Worm (Caenorhabditis elegans) whole organism, late embryonic: ENCODE results near the gene F14F7.5.

Experiments
- C08G9.2 ChIP-seq: sonication (generic microtip); optimal IDR thresholded peaks from 2 replicates; lab custom pipeline; 2016; ENCODE audit warnings: mild to moderate bottlenecking, missing genetic modification characterization, moderate library complexity, missing compliant biosample characterization
- C38D4.7 ChIP-seq: fragments of 200-800 bp; sonication (Bioruptor generic); optimal IDR thresholded peaks from 2 replicates; lab custom pipeline; 2018; ENCODE audit warnings: mild to moderate bottlenecking, missing genetic modification characterization, moderate library complexity, missing compliant biosample characterization
- K09A11.1 ChIP-seq: sonication (generic microtip); optimal IDR thresholded peaks from 2 replicates; lab custom pipeline; 2017; ENCODE audit warnings: antibody characterized with exemption, mild to moderate bottlenecking, missing genetic modification characterization, missing compliant biosample characterization; ENCODE audit not compliant: insufficient read depth
- ceh-18 ChIP-seq: sonication (generic microtip); optimal IDR thresholded peaks from 2 replicates; lab custom pipeline; 2016; ENCODE audit warnings: missing genetic modification characterization, missing compliant biosample characterization
- ceh-19 ChIP-seq: fragments of 200-800 bp; sonication (Bioruptor generic); optimal IDR thresholded peaks from 2 replicates; lab custom pipeline; 2018; ENCODE audit warnings: mild to moderate bottlenecking, missing genetic modification characterization, missing compliant biosample characterization
- ceh-2 ChIP-seq: sonication (generic microtip); optimal IDR thresholded peaks from 2 replicates; lab custom pipeline; 2016; ENCODE audit warnings: missing genotype, missing genetic modification characterization, missing compliant biosample characterization
- ceh-22 ChIP-seq: sonication (generic microtip); optimal IDR thresholded peaks from 2 replicates; lab custom pipeline; 2017; ENCODE audit warnings: missing biosample characterization, missing genetic modification characterization
- ceh-24 ChIP-seq: sonication (generic microtip); optimal IDR thresholded peaks from 2 replicates; lab custom pipeline; 2016; ENCODE audit warnings: mild to moderate bottlenecking, missing genetic modification characterization, missing compliant biosample characterization
- ceh-31 ChIP-seq: sonication (generic microtip); optimal IDR thresholded peaks from 2 replicates; lab custom pipeline; 2016; ENCODE audit warnings: missing genetic modification characterization, missing compliant biosample characterization
- ceh-6 ChIP-seq: fragments of 200-800 bp; sonication (Bioruptor generic); optimal IDR thresholded peaks from 2 replicates; lab custom pipeline; 2018; ENCODE audit warnings: mild to moderate bottlenecking, missing genetic modification characterization, missing compliant biosample characterization
- ceh-9 ChIP-seq: sonication (generic microtip); optimal IDR thresholded peaks from 2 replicates; lab custom pipeline; 2016; ENCODE audit warnings: mild to moderate bottlenecking, missing genetic modification characterization, inconsistent platforms, missing compliant biosample characterization
- dmd-4 ChIP-seq: sonication (generic microtip); optimal IDR thresholded peaks from 2 replicates; lab custom pipeline; 2016; ENCODE audit warnings: borderline replicate concordance, missing genetic modification characterization, missing compliant biosample characterization
- dve-1 ChIP-seq: sonication (generic microtip); optimal IDR thresholded peaks from 2 replicates; lab custom pipeline; 2017; ENCODE audit warnings: antibody characterized with exemption, mild to moderate bottlenecking, missing genetic modification characterization, missing compliant biosample characterization
- ets-4 ChIP-seq: sonication (generic microtip); optimal IDR thresholded peaks from 2 replicates; lab custom pipeline; 2016; ENCODE audit warnings: missing genetic modification characterization, missing compliant biosample characterization
- eyg-1 ChIP-seq: sonication (generic microtip); optimal IDR thresholded peaks from 2 replicates; lab custom pipeline; 2016; ENCODE audit warnings: missing genotype, missing genetic modification characterization, missing compliant biosample characterization
- fkh-10 ChIP-seq: fragments of 150-350 bp; optimal IDR thresholded peaks from 2 replicates; lab custom pipeline; 2014; ENCODE audit warnings: missing biosample characterization, missing genetic modification reagents, missing genetic modification characterization
- gmeb-2 ChIP-seq: sonication (generic microtip); optimal IDR thresholded peaks from 2 replicates; lab custom pipeline; 2016; ENCODE audit warnings: missing genetic modification characterization, inconsistent platforms, missing compliant biosample characterization
- hlh-13 ChIP-seq: fragments of 200-800 bp; sonication (Bioruptor generic); optimal IDR thresholded peaks from 2 replicates; lab custom pipeline; 2018; ENCODE audit warnings: mild to moderate bottlenecking, missing genetic modification characterization, missing compliant biosample characterization
- hlh-6 ChIP-seq: sonication (generic microtip); optimal IDR thresholded peaks from 2 replicates; lab custom pipeline; 2016; ENCODE audit warnings: missing genotype, missing genetic modification characterization, missing compliant biosample characterization
- hlh-8 ChIP-seq: sonication (generic microtip); optimal IDR thresholded peaks from 2 replicates; lab custom pipeline; 2016; ENCODE audit warnings: missing genotype, missing genetic modification characterization, missing compliant biosample characterization
- lin-11 ChIP-seq: fragments of 200-800 bp; sonication (Bioruptor generic); optimal IDR thresholded peaks from 2 replicates; lab custom pipeline; 2018; ENCODE audit warnings: mild to moderate bottlenecking, missing genetic modification characterization, missing compliant biosample characterization
- madf-2 ChIP-seq: sonication (generic microtip); optimal IDR thresholded peaks from 2 replicates; lab custom pipeline; 2017; ENCODE audit warnings: missing genetic modification characterization, missing compliant biosample characterization
- mec-3 ChIP-seq: sonication (generic microtip); optimal IDR thresholded peaks from 2 replicates; lab custom pipeline; 2016; ENCODE audit warnings: borderline replicate concordance, missing genetic modification characterization, missing compliant biosample characterization
- nhr-11 ChIP-seq: fragments of 150-350 bp; optimal IDR thresholded peaks from 2 replicates; lab custom pipeline; 2014; ENCODE audit warnings: missing biosample characterization, missing genetic modification characterization
- nhr-232 ChIP-seq: sonication (generic microtip); optimal IDR thresholded peaks from 2 replicates; lab custom pipeline; 2016; ENCODE audit warnings: missing genetic modification characterization, missing compliant biosample characterization
- npax-4 ChIP-seq: sonication (generic microtip); optimal IDR thresholded peaks from 2 replicates; lab custom pipeline; 2016; ENCODE audit warnings: missing genetic modification characterization, missing compliant biosample characterization
- pat-9 ChIP-seq: fragments of 200-800 bp; sonication (Bioruptor generic); optimal IDR thresholded peaks from 2 replicates; lab custom pipeline; 2018; ENCODE audit warnings: mild to moderate bottlenecking, missing genetic modification characterization, moderate library complexity, missing compliant biosample characterization
- pha-2 ChIP-seq: sonication (generic microtip); optimal IDR thresholded peaks from 2 replicates; lab custom pipeline; 2017; ENCODE audit warnings: mild to moderate bottlenecking, missing genetic modification characterization, missing compliant biosample characterization
- ref-2 ChIP-seq: sonication (generic microtip); optimal IDR thresholded peaks from 2 replicates; lab custom pipeline; 2016; ENCODE audit warnings: missing genetic modification characterization, missing compliant biosample characterization
- sdc-2 ChIP-seq: sonication (generic microtip); optimal IDR thresholded peaks from 2 replicates; lab custom pipeline; 2016; ENCODE audit warnings: missing genotype, missing genetic modification characterization, missing compliant biosample characterization
- sox-2 ChIP-seq: fragments of 200-800 bp; sonication (Bioruptor generic); IDR thresholded peaks from 2 replicates; pipeline ENCODE4 v1.3.6; 2022; ENCODE audit warnings: missing genetic modification reagents, missing genetic modification characterization, missing compliant biosample characterization
- sox-4 ChIP-seq: sonication (generic microtip); optimal IDR thresholded peaks from 2 replicates; lab custom pipeline; 2017; ENCODE audit warnings: mild to moderate bottlenecking, missing genetic modification characterization, inconsistent platforms, missing compliant biosample characterization
- syd-9 ChIP-seq: sonication (generic microtip); optimal IDR thresholded peaks from 2 replicates; lab custom pipeline; 2016; ENCODE audit warnings: mild to moderate bottlenecking, missing genetic modification characterization, moderate library complexity, missing compliant biosample characterization
- tbx-2 ChIP-seq: sonication (generic microtip); optimal IDR thresholded peaks from 2 replicates; lab custom pipeline; 2016; ENCODE audit warnings: missing genetic modification characterization, missing compliant biosample characterization
- ttx-3 ChIP-seq: sonication (generic microtip); optimal IDR thresholded peaks from 2 replicates; lab custom pipeline; 2016; ENCODE audit warnings: missing genetic modification reagents, missing genetic modification characterization, missing compliant biosample characterization
- unc-55 ChIP-seq: sonication (generic microtip); optimal IDR thresholded peaks from 2 replicates; lab custom pipeline; 2017; ENCODE audit warnings: missing biosample characterization, missing genetic modification reagents, missing genetic modification characterization
- unc-86 ChIP-seq: sonication (generic microtip); optimal IDR thresholded peaks from 2 replicates; lab custom pipeline; 2016; ENCODE audit warnings: missing genetic modification characterization, missing compliant biosample characterization
- zip-5 ChIP-seq: sonication (generic microtip); optimal IDR thresholded peaks from 2 replicates; lab custom pipeline; 2016; ENCODE audit warnings: missing genetic modification characterization, missing compliant biosample characterization
- ztf-16 ChIP-seq: sonication (generic microtip); optimal IDR thresholded peaks from 2 replicates; lab custom pipeline; 2017; ENCODE audit warnings: missing genetic modification characterization, missing compliant biosample characterization

F14F7.5 gene

ce11 chrIII:13039739-13040138 is 7.9 kb downstream of the F14F7.5 start, which contains the start of gene F54F12.2:
F54F12.2 (plus strand) TSS chrIII:13040039.
- TF ChIP-seq unc-55: no peak
- TF ChIP-seq nhr-232 (tag; lab: Kevin White, UChicago): no peak
- TF ChIP-seq pat-9 (tag; lab: Kevin White, UChicago): no peak
- no peak for TF ChIP-seq ttx-3
- TF ChIP-seq npax-4: no peak
- no peak for TF ChIP-seq unc-86 (tag; lab: Kevin White, UChicago)
- no peak for TF ChIP-seq dmd-4 (tag; lab: Kevin White, UChicago)
- TF ChIP-seq C38D4.7 (GFP tag; lab: Kevin White, UChicago): no peak
- no peak for TF ChIP-seq ref-2 (tag; lab: Kevin White, UChicago)
- no peak for TF ChIP-seq ceh-22
- TF ChIP-seq zip-5 (tag; lab: Kevin White, UChicago): no peak
- TF ChIP-seq ceh-19 (GFP tag; lab: Kevin White, UChicago): no peak
- TF ChIP-seq ceh-6: no peak
- no peak for TF ChIP-seq hlh-8 (tag; lab: Kevin White, UChicago)

ce11 chrIII:13049956-13050355 is 18.2 kb downstream of the F14F7.5 start:
- no peak for TF ChIP-seq ttx-3
- TF ChIP-seq pha-2 (tag; lab: Kevin White, UChicago): no peak
- no peak for TF ChIP-seq C08G9.2
- no peak for TF ChIP-seq ref-2 (tag; lab: Kevin White, UChicago)
- no peak for TF ChIP-seq ceh-18 (tag; lab: Kevin White, UChicago)
- TF ChIP-seq ceh-9 (tag; lab: Kevin White, UChicago): no peak
- TF ChIP-seq sox-2 (GFP tag; lab: Robert Waterston, UW): no peak
- no peak for TF ChIP-seq K09A11.1 (tag; lab: Kevin White, UChicago)
- no peak for TF ChIP-seq unc-55
- no peak for TF ChIP-seq madf-2
- no peak for TF ChIP-seq npax-4
- no peak for TF ChIP-seq gmeb-2 (tag; lab: Kevin White, UChicago)
- no peak for TF ChIP-seq lin-11 (tag; lab: Kevin White, UChicago)
- no peak for TF ChIP-seq sdc-2 (tag; lab: Kevin White, UChicago)
- TF ChIP-seq hlh-13: no peak
- no peak for TF ChIP-seq sox-4
- TF ChIP-seq ets-4 (tag; lab: Kevin White, UChicago): no peak
- no peak for TF ChIP-seq ztf-16 (tag; lab: Kevin White, UChicago)
- TF ChIP-seq dmd-4 (tag; lab: Kevin White, UChicago): no peak

DNA sequence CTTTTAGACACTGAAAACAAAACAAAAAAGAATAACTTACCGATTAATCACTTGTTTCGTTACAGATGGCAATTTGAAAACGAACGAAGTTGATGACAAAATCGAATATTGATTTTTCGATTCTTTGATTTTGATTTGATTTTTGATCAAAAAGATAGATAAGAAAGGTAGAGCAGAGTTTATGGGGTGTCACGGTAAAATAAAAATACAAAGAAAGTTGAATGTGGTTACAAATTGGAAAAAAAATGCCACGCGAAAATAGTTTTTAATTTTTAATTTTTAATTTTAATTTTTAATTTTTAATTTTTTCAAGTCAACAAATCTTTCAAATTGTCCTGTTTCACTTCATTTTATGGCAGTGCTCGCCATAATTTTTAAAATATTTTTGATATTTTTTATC is 23.5 kb downstream of the F14F7.5 start, which contains the start of gene F54F12.1:
F54F12.1 (minus strand) TSS at position 101 of the 400 bp plus-strand sequence.
- no peak for TF ChIP-seq ceh-2 (tag; lab: Kevin White, UChicago)
- no peak for TF ChIP-seq ceh-31 (tag; lab: Kevin White, UChicago)
- no peak for TF ChIP-seq sox-2 (GFP tag; lab: Robert Waterston, UW)
- TF ChIP-seq fkh-10 (GFP tag; lab: Kevin White, UChicago): no peak
- no peak for TF ChIP-seq nhr-11 (tag; lab: Kevin White, UChicago)
- no peak for TF ChIP-seq ceh-24
- TF ChIP-seq dve-1 (tag; lab: Kevin White, UChicago): no peak
- no peak for TF ChIP-seq hlh-6 (tag; lab: Kevin White, UChicago)
- TF ChIP-seq ceh-22: no peak
- no peak for TF ChIP-seq tbx-2 (tag; lab: Kevin White, UChicago)
- TF ChIP-seq mec-3 (tag; lab: Kevin White, UChicago): no peak
- TF ChIP-seq unc-55: no peak
- TF ChIP-seq syd-9: no peak
- TF ChIP-seq dmd-4 (tag; lab: Kevin White, UChicago): no peak
- no peak for TF ChIP-seq eyg-1 (tag; lab: Kevin White, UChicago)
